Worm (Caenorhabditis elegans) whole organism, L2 larva: ENCODE data around the gene F17C8.7.
A peak's percentile ranks its signal among the peaks of the same experiment; 100 is the strongest.
"Not testable (repeated sequence)": the region's sequence is repeated elsewhere in the genome, so short reads cannot be mapped to it uniquely, and the experiment has no call there.

Experiments used
- C34F6.9 ChIP-seq: fragments of 150-350 bp; optimal IDR thresholded peaks from 2 replicates; lab custom pipeline; 2014; ENCODE audit warnings: missing biosample characterization, missing genetic modification characterization
- F13H6.1 ChIP-seq: sonication (generic microtip); optimal IDR thresholded peaks from 2 replicates; lab custom pipeline; 2016; ENCODE audit warnings: missing genetic modification characterization, missing compliant biosample characterization
- Y55F3AM.14 ChIP-seq: fragments of 200-800 bp; sonication (Bioruptor generic); optimal IDR thresholded peaks from 2 replicates; lab custom pipeline; 2018; ENCODE audit warnings: mild to moderate bottlenecking, missing genetic modification characterization, missing compliant biosample characterization
- ZK546.5 ChIP-seq: sonication (generic microtip); optimal IDR thresholded peaks from 2 replicates; lab custom pipeline; 2017; ENCODE audit warnings: missing biosample characterization, missing genetic modification characterization
- ama-1 ChIP-seq: fragments of 150-350 bp; optimal IDR thresholded peaks from 2 replicates; lab custom pipeline; 2018; ENCODE audit warnings: inconsistent platforms
- blmp-1 ChIP-seq: sonication (generic microtip); optimal IDR thresholded peaks from 2 replicates; lab custom pipeline; 2017; ENCODE audit warnings: missing genetic modification characterization, mild to moderate bottlenecking, missing compliant biosample characterization, antibody characterized with exemption, moderate library complexity; ENCODE audit not compliant: insufficient read depth
- ceh-16 ChIP-seq: fragments of 150-350 bp; optimal IDR thresholded peaks from 2 replicates; lab custom pipeline; 2014; ENCODE audit warnings: missing biosample characterization, missing genetic modification characterization
- ceh-82 ChIP-seq: fragments of 150-350 bp; optimal IDR thresholded peaks from 2 replicates; lab custom pipeline; 2014; ENCODE audit warnings: missing biosample characterization, missing genetic modification characterization
- crh-2 ChIP-seq: sonication (generic microtip); optimal IDR thresholded peaks from 2 replicates; lab custom pipeline; 2017; ENCODE audit warnings: missing biosample characterization, missing genetic modification characterization
- egl-27 ChIP-seq: sonication (generic microtip); optimal IDR thresholded peaks from 3 replicates; lab custom pipeline; 2017; ENCODE audit warnings: missing biosample characterization, missing genetic modification reagents, missing genetic modification characterization
- elt-1 ChIP-seq: fragments of 150-350 bp; optimal IDR thresholded peaks from 2 replicates; lab custom pipeline; 2014; ENCODE audit warnings: missing biosample characterization, missing genetic modification characterization
- fos-1 ChIP-seq: fragments of 150-350 bp; optimal IDR thresholded peaks from 2 replicates; lab custom pipeline; 2014; ENCODE audit warnings: missing biosample characterization, missing genetic modification characterization
- gmeb-1 ChIP-seq: fragments of 150-350 bp; optimal IDR thresholded peaks from 2 replicates; lab custom pipeline; 2014; ENCODE audit warnings: missing biosample characterization, missing genetic modification characterization
- lin-11 ChIP-seq: fragments of 150-350 bp; sonication (generic microtip); optimal IDR thresholded peaks from 2 replicates; lab custom pipeline; 2014; ENCODE audit warnings: missing biosample characterization, missing genetic modification characterization, inconsistent platforms, mixed read lengths
- lin-13 ChIP-seq: fragments of 150-350 bp; optimal IDR thresholded peaks from 2 replicates; lab custom pipeline; 2014; ENCODE audit warnings: missing biosample characterization, missing genetic modification reagents, missing genetic modification characterization
- mab-5 ChIP-seq: fragments of 150-350 bp; optimal IDR thresholded peaks from 2 replicates; lab custom pipeline; 2014; ENCODE audit warnings: missing biosample characterization, missing genetic modification characterization
- mdl-1 ChIP-seq, 2 experiments: fragments of 150-350 bp in 1 of 2; sonication (generic microtip) in 1 of 2; optimal IDR thresholded peaks; 2 replicates each; lab custom pipeline; 2017; ENCODE audit warnings: missing biosample characterization in 2 of 2, missing genetic modification characterization in 2 of 2
- nhr-10 ChIP-seq: sonication (generic microtip); optimal IDR thresholded peaks from 2 replicates; lab custom pipeline; 2017; ENCODE audit warnings: missing biosample characterization, missing genetic modification characterization
- nhr-12 ChIP-seq: fragments of 150-350 bp; optimal IDR thresholded peaks from 2 replicates; lab custom pipeline; 2014; ENCODE audit warnings: missing biosample characterization, missing genetic modification characterization
- nhr-129 ChIP-seq: fragments of 150-350 bp; optimal IDR thresholded peaks from 2 replicates; lab custom pipeline; 2014; ENCODE audit warnings: missing biosample characterization, missing genetic modification characterization
- nhr-21 ChIP-seq: fragments of 150-350 bp; optimal IDR thresholded peaks from 2 replicates; lab custom pipeline; 2014; ENCODE audit warnings: missing biosample characterization, missing genetic modification characterization
- nhr-23 ChIP-seq: fragments of 150-350 bp; optimal IDR thresholded peaks from 2 replicates; lab custom pipeline; 2014; ENCODE audit warnings: missing biosample characterization, missing genetic modification reagents, missing genetic modification characterization
- nhr-25 ChIP-seq: fragments of 150-350 bp; sonication (generic microtip); optimal IDR thresholded peaks from 3 replicates; lab custom pipeline; 2014; ENCODE audit warnings: missing biosample characterization, missing genetic modification characterization
- peb-1 ChIP-seq: fragments of 150-350 bp; optimal IDR thresholded peaks from 2 replicates; lab custom pipeline; 2014; ENCODE audit warnings: missing biosample characterization, missing genetic modification characterization
- sem-4 ChIP-seq: fragments of 150-350 bp; optimal IDR thresholded peaks from 2 replicates; lab custom pipeline; 2014; ENCODE audit warnings: missing biosample characterization, missing genetic modification reagents, missing genetic modification characterization
- skn-1 ChIP-seq: sonication (generic microtip); optimal IDR thresholded peaks from 2 replicates; lab custom pipeline; 2017; ENCODE audit warnings: missing biosample characterization, missing genetic modification characterization
- sma-3 ChIP-seq: sonication (generic microtip); optimal IDR thresholded peaks from 2 replicates; lab custom pipeline; 2016; ENCODE audit warnings: missing genetic modification reagents, missing genetic modification characterization, missing compliant biosample characterization
- unc-55 ChIP-seq: fragments of 150-350 bp; sonication (generic microtip); optimal IDR thresholded peaks from 3 replicates; lab custom pipeline; 2014; ENCODE audit warnings: missing biosample characterization, missing genetic modification reagents, missing genetic modification characterization
- unc-62 ChIP-seq: fragments of 150-350 bp; optimal IDR thresholded peaks from 2 replicates; lab custom pipeline; 2014; ENCODE audit warnings: missing biosample characterization, missing genetic modification reagents, missing genetic modification characterization
- ztf-1 ChIP-seq: fragments of 200-800 bp; sonication (Bioruptor generic); conservative IDR thresholded peaks from 2 replicates; pipeline ENCODE4 v1.3.6; 2022; ENCODE audit warnings: missing genetic modification characterization, missing compliant biosample characterization
- ztf-4 ChIP-seq: fragments of 150-350 bp; optimal IDR thresholded peaks from 2 replicates; lab custom pipeline; 2014; ENCODE audit warnings: missing biosample characterization, missing genetic modification characterization

Gene F17C8.7

ce11 chrIII:4778003-4778402 is 42.5 kb downstream of the F17C8.7 start, which contains the start of gene B0393.7:
Gene B0393.7 (minus strand): TSS chrIII:4778103.
- TF ChIP-seq Y55F3AM.14 (GFP tag; lab: Kevin White, UChicago) (no peak), mdl-1 (tag; optimal IDR thresholded peaks at IDR 0.05; lab: Kevin White, UChicago) (no peak), egl-27 (no peak), skn-1 (tag; lab: Kevin White, UChicago) (no peak), nhr-21 (tag; lab: Kevin White, UChicago) (no peak), sma-3 (no peak), gmeb-1 (no peak), ZK546.5 (tag; lab: Kevin White, UChicago) (no peak), ceh-82 (no peak), ztf-1 (no peak), nhr-12 (tag; lab: Kevin White, UChicago) (no peak), nhr-129 (tag; lab: Kevin White, UChicago) (no peak), sem-4 (tag; lab: Kevin White, UChicago) (no peak), elt-1 (no peak)

- TF ChIP-seq sma-3 (no peak), fos-1 (tag; lab: Kevin White, UChicago) (peak; percentile 35), mab-5 (tag; lab: Kevin White, UChicago) (no peak), lin-11 (tag; lab: Kevin White, UChicago) (no peak)
Observed at ce11 chrIII:4779855-4780254, 44.3 kb downstream of the F17C8.7 start, which contains the start of gene B0393.9. Gene B0393.9 (minus strand): TSS chrIII:4780157.

- TF ChIP-seq ama-1 (lab: Kevin White, UChicago); nhr-23 (tag; lab: Kevin White, UChicago); sem-4 (tag; lab: Kevin White, UChicago): not testable (repeated sequence)
Observed at ce11 chrIII:4781937-4782576, 46.5 kb downstream of the F17C8.7 start, which contains the start of the genes gex-5 and C38D4.10. Gene gex-5 (minus strand): TSS chrIII:4781987. Gene C38D4.10 (plus strand): TSS chrIII:4782526.

ce11 chrIII:4785131-4785530 is 49.6 kb downstream of the F17C8.7 start, which contains the start of gene enu-3.2:
Gene enu-3.2 (minus strand): TSS chrIII:4785235.
- TF ChIP-seq ama-1 (lab: Kevin White, UChicago); blmp-1 (tag; lab: Kevin White, UChicago); F13H6.1: not testable (repeated sequence)

- TF ChIP-seq unc-62 (GFP tag; lab: Kevin White, UChicago) (no peak), sma-3 (no peak), ztf-4 (tag; lab: Kevin White, UChicago) (no peak), sem-4 (tag; lab: Kevin White, UChicago) (no peak), gmeb-1 (peak; percentile 13), nhr-23 (tag; lab: Kevin White, UChicago) (no peak), peb-1 (tag; lab: Kevin White, UChicago) (no peak), nhr-25 (tag; lab: Kevin White, UChicago) (no peak), lin-13 (GFP tag; lab: Kevin White, UChicago) (no peak), C34F6.9 (tag; lab: Kevin White, UChicago) (peak; percentile 65), ceh-16 (tag; lab: Kevin White, UChicago) (no peak), unc-55 (GFP tag; lab: Kevin White, UChicago) (peak; percentile 16), ceh-82 (no peak), crh-2 (no peak), mdl-1 (tag; optimal IDR thresholded peaks at IDR 0.05; lab: Kevin White, UChicago) (no peak), nhr-10 (no peak)
Observed at ce11 chrIII:4785714-4786113, 50.2 kb downstream of the F17C8.7 start, which contains the start of gene mel-28. Gene mel-28 (plus strand): TSS chrIII:4786080.
